Worm (Caenorhabditis elegans): Measurements from ENCODE around the gene cyp-13A8.

DNA sequence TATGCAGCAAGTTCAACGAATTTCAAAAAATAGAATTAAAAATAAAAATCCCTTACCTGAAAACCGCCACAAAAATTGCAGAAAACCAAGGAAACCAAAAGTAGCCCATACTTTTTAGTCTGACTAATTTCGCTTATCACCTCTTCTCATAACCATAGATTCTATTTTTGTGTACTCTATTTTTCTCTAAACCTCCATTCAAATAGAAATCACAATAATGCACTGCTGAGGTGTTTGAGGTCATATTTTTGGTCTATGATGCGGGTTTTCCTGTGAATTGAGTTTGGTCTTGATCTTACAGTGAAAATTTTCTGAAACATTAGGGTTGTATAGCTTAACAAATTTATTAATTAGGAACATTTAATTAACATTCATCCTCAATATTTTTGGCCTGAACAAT, 25.5 kb downstream of the cyp-13A8 start, which contains the start of gene cyp-13A1:
- TF ChIP-seq unc-130 (GFP tag; optimal IDR thresholded peaks at IDR 0.05) (no peak), C06A6.2 (GFP tag; conservative IDR thresholded peaks at IDR 0.05) (no peak), him-1 (tag; optimal IDR thresholded peaks at IDR 0.05) (no peak), lin-35 (GFP tag; optimal IDR thresholded peaks at IDR 0.05) (no peak), B0336.3 (GFP tag; IDR thresholded peaks at IDR 0.05) (no peak), hlh-12 (tag; optimal IDR thresholded peaks at IDR 0.05) (no peak), snpc-4 (GFP tag; optimal IDR thresholded peaks at IDR 0.05) (no peak), snpc-4 (tag; optimal IDR thresholded peaks at IDR 0.05) (no peak), mel-28 (tag; optimal IDR thresholded peaks at IDR 0.05; ENCODE audit: borderline replicate concordance) (no peak), mes-4 (tag; optimal IDR thresholded peaks at IDR 0.05) (no peak), F49E8.2 (tag; optimal IDR thresholded peaks at IDR 0.05; ENCODE audit: insufficient read depth) (no peak), nhr-120 (GFP tag; IDR thresholded peaks at IDR 0.05) (no peak), aptf-3 (GFP tag; IDR thresholded peaks at IDR 0.05) (no peak), pha-4 (tag; optimal IDR thresholded peaks at IDR 0.05) (no peak), sea-2 (GFP tag; IDR thresholded peaks at IDR 0.05) (no peak)

Data from whole organism, young adult.